Fruit fly (Drosophila melanogaster) whole organism, pupa: Measurements from ENCODE around the gene pn.

ENCODE experiments used
- CG10348 ChIP-seq: fragments of 200-800 bp; sonication (Bioruptor generic); IDR thresholded peaks from 2 replicates; pipeline ENCODE4 v1.3.6; 2022; ENCODE audit warnings: missing biosample characterization, missing genetic modification characterization
- CG14655 ChIP-seq: fragments of 200-800 bp; sonication (Bioruptor generic); optimal IDR thresholded peaks from 3 replicates; lab custom pipeline; 2017; ENCODE audit warnings: mild to moderate bottlenecking, missing biosample characterization, missing genetic modification reagents, missing genetic modification characterization
- CG4496 ChIP-seq: fragments of 200-800 bp; sonication (Bioruptor generic); IDR thresholded peaks from 3 replicates; pipeline ENCODE4 v1.3.6; 2022; ENCODE audit warnings: missing biosample characterization, missing genetic modification characterization
- CG8159 ChIP-seq: fragments of 200-800 bp; sonication (Bioruptor generic); optimal IDR thresholded peaks from 3 replicates; lab custom pipeline; 2018; ENCODE audit warnings: missing biosample characterization, mild to moderate bottlenecking, missing genetic modification characterization, moderate library complexity
- EcR ChIP-seq: fragments of 200-800 bp; sonication (Bioruptor generic); optimal IDR thresholded peaks from 3 replicates; lab custom pipeline; 2019; ENCODE audit warnings: missing biosample characterization, missing genetic modification characterization, mild to moderate bottlenecking, moderate library complexity, missing genetic modification reagents
- Pif1B ChIP-seq: fragments of 200-800 bp; sonication (Bioruptor generic); optimal IDR thresholded peaks from 3 replicates; lab custom pipeline; 2016; ENCODE audit warnings: missing biosample characterization, missing genetic modification characterization
- Snoo ChIP-seq: fragments of 200-800 bp; sonication (Bioruptor generic); optimal IDR thresholded peaks from 3 replicates; lab custom pipeline; 2017; ENCODE audit warnings: missing biosample characterization, mild to moderate bottlenecking, missing genetic modification characterization, inconsistent platforms

DNA sequence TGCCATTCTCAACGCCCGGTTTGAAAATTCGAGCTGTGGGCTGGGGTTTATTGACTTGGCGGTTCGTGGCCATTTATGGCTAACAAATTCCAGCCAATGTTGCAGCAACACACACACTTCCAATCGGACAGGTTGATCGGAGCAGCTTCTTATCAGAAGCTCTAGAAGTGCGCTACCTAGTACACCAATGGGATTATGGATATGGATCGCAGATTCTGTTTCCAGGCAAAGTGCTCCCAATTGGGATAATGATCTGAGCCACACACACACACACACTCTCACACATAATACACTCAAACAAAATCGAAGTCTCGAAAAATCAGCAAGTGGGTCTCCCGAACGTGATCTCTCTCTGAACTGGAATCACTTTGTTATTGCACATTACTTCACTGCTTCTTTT is 40.6 kb downstream of the pn start:
- TF ChIP-seq CG10348 (no peak), EcR (GFP tag; lab: Kevin White, UChicago) (no peak), Snoo (tag; lab: Kevin White, UChicago) (no peak), CG14655 (no peak), CG8159 (tag; lab: Kevin White, UChicago) (no peak), Pif1B (no peak), CG4496 (GFP tag; lab: Robert Waterston, UW) (no peak)
